Fruit fly (Drosophila melanogaster): Measurements from ENCODE around the gene CG8086.
A peak's percentile ranks its signal among the peaks of the same experiment; 100 is the strongest.

CG8086 gene

DNA sequence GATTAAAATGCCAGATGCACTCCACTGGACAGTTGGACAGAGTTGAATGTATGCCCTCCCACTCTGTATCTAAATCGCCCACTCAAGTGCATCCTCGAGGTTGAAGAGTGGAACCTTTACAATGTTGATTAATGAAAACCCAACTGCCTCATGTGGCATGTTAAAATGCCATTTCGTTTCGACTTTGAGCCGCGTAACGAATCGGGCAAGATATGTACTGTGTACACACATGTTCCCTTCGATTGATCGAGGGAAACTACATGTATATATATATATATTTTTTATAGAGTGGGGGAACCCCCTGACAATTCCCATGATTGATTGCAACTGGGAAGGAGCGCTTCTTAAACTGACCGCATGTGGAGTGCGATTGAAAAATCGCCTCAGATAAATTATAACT, 30.8 kb upstream of the CG8086 start:
- no peak for TF ChIP-seq noc (tag; optimal IDR thresholded peaks at IDR 0.05)

DNA sequence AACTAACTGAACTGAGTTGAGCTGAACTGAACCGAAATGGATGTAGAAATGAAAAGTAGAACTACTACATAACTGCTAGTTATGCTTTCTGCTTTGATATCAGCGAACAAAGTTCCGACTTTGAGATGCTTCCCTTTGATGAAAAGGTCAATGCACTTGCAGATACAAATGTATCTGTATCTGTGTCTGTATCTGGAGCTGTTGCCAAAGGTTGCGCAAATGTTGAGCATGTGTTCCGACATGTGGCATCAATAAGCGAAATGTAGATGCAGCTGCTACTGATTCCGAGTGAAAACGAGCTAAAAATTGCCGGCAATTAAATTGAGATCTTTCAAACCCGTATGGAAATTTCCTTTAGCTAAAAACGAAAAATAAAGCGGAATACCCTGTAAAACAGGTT, 29.3 kb upstream of the CG8086 start:
- TF ChIP-seq noc (tag; optimal IDR thresholded peaks at IDR 0.05) = no peak

DNA sequence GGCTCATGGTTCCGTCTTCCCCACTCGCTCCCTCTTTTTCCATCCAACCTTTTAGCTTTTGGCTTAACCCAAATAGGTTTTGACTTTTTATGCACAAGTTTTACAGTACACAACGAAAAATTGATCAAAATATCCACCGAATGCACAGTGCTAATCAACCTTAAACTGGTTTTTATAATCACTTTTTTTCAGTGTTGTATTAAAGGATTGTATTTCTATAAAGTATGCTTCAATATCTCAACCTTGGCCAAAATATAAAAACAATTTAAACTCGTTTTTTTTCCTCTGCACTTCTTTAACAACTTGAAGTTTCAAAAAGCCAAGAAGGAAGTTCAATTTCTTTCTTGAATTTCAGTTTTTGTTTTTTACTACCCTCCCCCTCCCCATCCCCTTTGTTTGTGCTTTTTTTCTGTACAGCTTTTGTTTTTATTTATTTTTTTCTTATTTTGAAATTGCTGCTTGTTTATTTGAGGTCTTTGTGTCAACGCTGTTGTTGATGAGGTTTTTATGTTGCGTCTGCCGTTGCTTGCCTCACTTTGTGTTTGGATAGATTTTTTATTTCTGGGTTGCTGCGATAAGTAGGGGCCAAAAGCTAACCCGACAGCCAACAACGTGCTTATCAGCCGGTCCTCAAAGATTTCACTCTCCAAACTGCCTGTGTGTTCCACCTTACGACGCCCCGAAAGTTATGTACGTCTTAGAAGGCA, 27.8 kb upstream of the CG8086 start:
- no peak for TF ChIP-seq noc (tag; optimal IDR thresholded peaks at IDR 0.05)

DNA sequence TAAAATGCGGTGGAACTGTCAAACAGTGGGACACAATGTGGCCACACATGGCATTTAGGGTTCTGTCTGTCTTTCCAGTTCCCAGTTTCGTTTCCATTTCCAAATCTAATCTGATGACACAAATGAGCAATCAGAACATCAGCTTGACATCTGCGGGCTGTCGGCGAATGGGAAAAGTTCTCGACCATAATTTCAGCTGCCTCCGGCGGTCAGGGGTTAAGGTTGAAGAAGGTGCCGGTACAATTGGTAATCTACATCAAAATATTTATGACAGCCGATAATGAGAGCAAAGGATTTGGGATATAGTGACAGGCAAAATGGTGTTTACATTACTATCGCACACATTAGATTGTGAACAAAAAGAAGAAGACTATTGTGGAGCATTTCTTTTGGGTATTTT, 24.6 kb upstream of the CG8086 start:
- no peak for TF ChIP-seq noc (tag; optimal IDR thresholded peaks at IDR 0.05)

DNA sequence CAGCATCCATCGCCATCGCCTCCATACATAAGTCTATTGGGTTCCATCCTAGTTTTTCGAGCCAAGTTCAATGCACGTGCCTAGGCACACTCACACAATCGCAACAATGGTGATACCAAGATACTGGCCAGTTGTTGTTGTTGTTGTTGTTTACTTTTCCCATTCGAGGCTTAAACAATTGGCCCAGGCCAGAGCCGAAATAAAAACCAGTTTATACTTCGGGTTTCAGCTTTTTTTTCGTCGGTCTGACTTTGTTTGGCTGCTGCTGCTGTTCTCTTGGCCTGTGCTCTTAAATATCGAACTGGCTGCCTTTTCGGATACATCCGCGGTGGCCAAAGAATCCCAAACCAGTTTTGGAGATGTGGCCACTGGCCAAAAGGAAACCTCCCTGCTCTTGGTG, 22.9 kb upstream of the CG8086 start:
- TF ChIP-seq noc (tag; optimal IDR thresholded peaks at IDR 0.05) = no peak

- no peak for TF ChIP-seq noc (tag; optimal IDR thresholded peaks at IDR 0.05)
Observed at dm6 chr2L:8279400-8280065, 22.2 kb upstream of the CG8086 start.

DNA sequence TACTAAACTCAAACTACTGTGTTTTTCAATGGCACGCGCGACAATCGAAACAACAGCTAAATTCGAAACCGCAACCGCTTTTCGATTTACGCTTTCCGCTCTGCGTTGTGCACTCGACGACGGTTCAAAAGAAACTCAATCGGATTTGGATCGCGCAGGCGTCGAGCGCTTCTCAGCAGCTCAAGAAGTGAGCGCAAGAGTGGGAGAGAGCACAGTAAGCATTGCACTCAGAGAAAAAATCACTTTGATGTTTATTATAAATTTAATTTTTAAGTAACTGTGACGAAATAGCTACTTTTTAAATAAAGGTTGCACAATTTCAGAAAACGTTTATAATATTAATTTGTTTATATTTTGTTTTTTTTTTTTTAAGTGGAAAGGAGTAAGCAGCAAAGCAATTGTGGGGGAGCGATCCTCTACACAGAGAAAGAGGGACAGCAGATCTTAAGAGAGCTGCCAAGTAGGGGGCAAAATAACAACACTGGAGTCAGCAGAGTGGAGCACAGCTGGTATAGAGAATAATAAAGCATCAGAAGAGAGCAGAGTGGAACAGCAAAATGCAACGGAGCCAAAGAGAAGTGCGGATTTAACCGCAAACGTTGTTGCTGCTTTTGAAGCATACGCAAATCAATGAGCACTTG, 20.4 kb upstream of the CG8086 start:
- TF ChIP-seq noc (tag; optimal IDR thresholded peaks at IDR 0.05) = peak; percentile 94

dm6 chr2L:8276880-8277279, 19.6 kb upstream of the CG8086 start:
- TF ChIP-seq noc (tag; optimal IDR thresholded peaks at IDR 0.05) = no peak

DNA sequence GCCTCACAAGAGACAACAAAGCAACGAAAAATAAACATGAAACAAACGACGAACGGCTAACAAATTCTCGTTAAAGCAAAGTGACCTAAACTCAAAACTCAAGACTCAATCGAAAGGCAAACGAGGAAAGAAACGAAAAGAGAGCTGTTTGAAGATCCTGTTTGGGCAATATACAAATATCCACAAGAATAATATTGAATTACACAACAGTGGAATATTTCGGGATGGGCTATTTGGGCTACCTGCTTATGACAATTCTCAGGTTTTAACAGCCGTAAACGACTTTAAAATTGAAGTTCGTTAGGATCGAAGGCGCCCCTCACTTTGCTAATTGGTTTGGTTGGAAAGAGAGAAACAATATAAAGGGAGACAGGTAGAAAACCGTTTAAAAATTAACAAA, 19.0 kb upstream of the CG8086 start:
- TF ChIP-seq noc (tag; optimal IDR thresholded peaks at IDR 0.05) = no peak

- no peak for TF ChIP-seq noc (tag; optimal IDR thresholded peaks at IDR 0.05)
Observed at dm6 chr2L:8274958-8275584, 17.8 kb upstream of the CG8086 start.

DNA sequence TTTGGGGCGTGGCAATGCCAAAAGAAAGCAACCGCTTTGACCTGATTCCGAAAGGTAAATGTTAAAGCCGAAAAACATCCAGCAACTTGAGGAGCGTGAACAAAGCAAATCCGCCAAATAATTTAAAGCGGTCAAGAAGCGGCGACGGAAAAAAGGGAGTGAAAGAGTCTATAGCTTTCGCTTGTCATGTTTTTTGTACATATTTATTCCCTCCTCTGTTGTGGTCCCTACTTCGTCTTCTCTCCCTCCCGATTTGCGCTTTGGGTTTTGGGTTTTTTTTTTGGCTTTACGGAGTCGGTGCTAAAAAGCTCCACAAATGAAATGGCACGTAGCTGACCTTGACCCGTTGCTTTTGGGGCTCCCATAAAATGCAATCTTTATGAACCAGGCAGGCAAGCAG, 16.8 kb upstream of the CG8086 start:
- TF ChIP-seq noc (tag; optimal IDR thresholded peaks at IDR 0.05) = no peak

dm6 chr2L:8270916-8271315, 13.6 kb upstream of the CG8086 start:
- TF ChIP-seq noc (tag; optimal IDR thresholded peaks at IDR 0.05) = no peak

- TF ChIP-seq noc (tag; optimal IDR thresholded peaks at IDR 0.05) = no peak
Observed at dm6 chr2L:8268679-8269078, 11.4 kb upstream of the CG8086 start.

DNA sequence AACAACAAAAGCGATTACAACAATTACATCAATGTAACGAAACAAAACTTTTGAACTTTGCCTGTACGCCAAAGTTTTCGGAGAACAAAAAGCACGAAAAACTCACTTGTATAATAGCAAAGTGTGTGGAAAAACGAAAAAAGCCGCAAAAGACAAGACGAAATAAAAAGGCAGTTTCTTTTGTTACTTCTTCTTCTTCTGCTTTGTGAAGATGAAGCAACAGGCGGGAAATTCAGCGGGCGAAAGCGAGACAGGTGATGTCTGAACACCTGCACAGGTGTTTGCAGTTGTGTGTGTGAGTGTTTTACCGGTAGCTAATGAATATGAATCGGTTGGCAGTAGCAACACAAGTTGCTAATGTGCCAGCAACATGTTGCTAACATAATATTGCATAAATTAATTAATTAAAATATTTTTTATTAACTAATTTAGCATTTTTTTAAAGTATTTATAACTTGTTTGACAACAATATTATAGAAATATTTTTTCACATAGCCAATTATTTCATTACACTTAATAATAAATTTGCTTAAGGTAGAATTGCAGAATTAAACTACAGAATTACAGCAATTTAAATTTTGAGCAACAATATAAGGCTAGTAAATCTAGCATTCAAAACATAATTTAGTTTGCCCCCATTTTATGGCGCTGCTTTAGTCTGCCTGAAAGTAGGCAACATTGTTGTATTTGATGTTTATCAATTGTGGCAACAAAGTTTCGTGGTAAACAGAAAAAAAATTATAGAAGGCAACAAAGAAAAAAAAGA, 9.6 kb upstream of the CG8086 start:
- no peak for TF ChIP-seq noc (tag; optimal IDR thresholded peaks at IDR 0.05)

DNA sequence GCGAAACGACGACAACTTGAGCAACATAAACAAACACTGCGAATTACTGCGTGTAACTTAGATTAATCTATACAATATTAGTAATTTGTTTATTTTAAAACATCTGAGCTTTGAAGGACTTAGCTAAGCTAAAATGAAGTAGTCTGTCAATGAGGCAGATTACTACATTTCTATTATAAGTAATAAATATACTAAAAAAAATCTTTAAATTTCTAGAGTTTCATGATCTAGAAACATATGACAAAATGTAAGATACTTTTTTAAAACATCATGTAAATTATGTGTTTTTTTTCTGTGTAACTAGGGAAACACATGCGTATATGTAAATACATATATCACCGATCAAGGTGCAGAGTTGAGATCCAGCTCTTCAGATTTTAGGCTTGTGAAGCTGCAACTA, 8.8 kb upstream of the CG8086 start:
- no peak for TF ChIP-seq noc (tag; optimal IDR thresholded peaks at IDR 0.05)

DNA sequence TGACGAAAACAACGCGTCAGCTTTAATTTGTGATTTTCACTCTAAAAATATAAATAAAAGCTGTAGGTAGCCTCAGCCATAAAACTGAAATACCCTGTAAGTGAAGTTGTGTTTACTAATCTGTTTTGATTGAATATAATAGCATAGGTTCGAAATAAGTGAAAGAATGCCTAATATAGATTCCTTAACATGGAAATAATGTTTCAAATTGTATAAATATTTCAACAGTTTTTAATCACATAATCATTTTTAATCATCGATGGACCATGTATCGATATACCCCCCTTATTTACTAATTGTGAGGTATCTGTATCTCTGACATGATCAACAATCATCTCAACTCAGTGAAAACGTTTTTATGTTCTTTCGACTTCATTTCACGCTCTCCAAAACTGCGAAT, 1.9 kb downstream of the CG8086 start:
- peak; percentile 80 for TF ChIP-seq noc (tag; optimal IDR thresholded peaks at IDR 0.05)
